Fruit fly (Drosophila melanogaster): ENCODE measurements around the gene dy.

dy gene

dm6 chrX:11720138-11720537, 58.4 kb downstream of the dy start, which contains the start of gene Tango10 (continued):
- peak; percentile 60 for TF ChIP-seq CG12391 (tag; optimal IDR thresholded peaks at IDR 0.05)
- no peak for TF ChIP-seq wek (GFP tag; optimal IDR thresholded peaks at IDR 0.05)
- TF ChIP-seq CG12104 (GFP tag; optimal IDR thresholded peaks at IDR 0.05), result no peak
- TF ChIP-seq CG11247 (GFP tag; IDR thresholded peaks at IDR 0.05), result no peak
- no peak for TF ChIP-seq psq (GFP tag; optimal IDR thresholded peaks at IDR 0.05)
- no peak for TF ChIP-seq CG11504 (tag; optimal IDR thresholded peaks at IDR 0.05)
- TF ChIP-seq CG4328 (GFP tag; optimal IDR thresholded peaks at IDR 0.05), result no peak
- peak; percentile 25; the same call in 1 of the 2 replicates for TF ChIP-seq CG32767 (GFP tag; IDR thresholded peaks at IDR 0.05)
- TF ChIP-seq seq (GFP tag; IDR thresholded peaks at IDR 0.05), result no peak
- TF ChIP-seq bsh (GFP tag; optimal IDR thresholded peaks at IDR 0.05), result peak in 1 of 2 experiments; percentile 20
- TF ChIP-seq Sry-δ (GFP tag; optimal IDR thresholded peaks at IDR 0.05), result peak; percentile 83
- peak; percentile 81 for TF ChIP-seq CG13424 (tag; optimal IDR thresholded peaks at IDR 0.05)
- peak; percentile 46; the same call in 1 of the 2 replicates for TF ChIP-seq wor (GFP tag; IDR thresholded peaks at IDR 0.05)
- TF ChIP-seq CG3065 (GFP tag; optimal IDR thresholded peaks at IDR 0.05), result no peak
- TF ChIP-seq trh (GFP tag; optimal IDR thresholded peaks at IDR 0.05), result peak; percentile 7
- peak; percentile 50; the same call in 2 of the 3 replicates for TF ChIP-seq dysf (GFP tag; IDR thresholded peaks at IDR 0.05)
- TF ChIP-seq Pdp1 (GFP tag; optimal IDR thresholded peaks at IDR 0.05), result peak; percentile 35 to 55
- no peak for TF ChIP-seq luna (GFP tag; optimal IDR thresholded peaks at IDR 0.05)
- TF ChIP-seq fd102C (GFP tag; optimal IDR thresholded peaks at IDR 0.05), result no peak
- TF ChIP-seq org-1 (GFP tag; optimal IDR thresholded peaks at IDR 0.05), result no peak
- TF ChIP-seq NC2α (GFP tag; optimal IDR thresholded peaks at IDR 0.05), result no peak
- no peak for TF ChIP-seq eve (GFP tag; optimal IDR thresholded peaks at IDR 0.05)
- no peak for TF ChIP-seq btn (GFP tag; optimal IDR thresholded peaks at IDR 0.05)
- TF ChIP-seq hkb (optimal IDR thresholded peaks at IDR 0.05), result no peak
- no peak for TF ChIP-seq hkb (GFP tag; IDR thresholded peaks at IDR 0.05)
- TF ChIP-seq HmgD (GFP tag; optimal IDR thresholded peaks at IDR 0.05), result peak; percentile 22
- TF ChIP-seq nau (GFP tag; optimal IDR thresholded peaks at IDR 0.05), result no peak
- no peak for TF ChIP-seq CG1024 (GFP tag; IDR thresholded peaks at IDR 0.05)
- peak; percentile 58 for TF ChIP-seq HLH3B (GFP tag; IDR thresholded peaks at IDR 0.05)
- no peak for TF ChIP-seq sc (optimal IDR thresholded peaks at IDR 0.05)
- no peak for TF ChIP-seq sc (GFP tag; optimal IDR thresholded peaks at IDR 0.05)
- peak; percentile 62 for TF ChIP-seq mam (GFP tag; optimal IDR thresholded peaks at IDR 0.05)
- TF ChIP-seq NC2β (GFP tag; optimal IDR thresholded peaks at IDR 0.05), result peak; percentile 46
- TF ChIP-seq CG31224 (GFP tag; IDR thresholded peaks at IDR 0.05), result peak; percentile 35; the same call in 1 of the 2 replicates
- peak; percentile 61 for TF ChIP-seq lmd (GFP tag; IDR thresholded peaks at IDR 0.05)
- TF ChIP-seq sens (GFP tag), result peak; percentile 87
- peak; percentile 71 for TF ChIP-seq gro (GFP tag; optimal IDR thresholded peaks at IDR 0.05)
- peak; percentile 60 for TF ChIP-seq nmo (GFP tag; optimal IDR thresholded peaks at IDR 0.05)
- TF ChIP-seq CG11723 (GFP tag; optimal IDR thresholded peaks at IDR 0.05), result no peak
- TF ChIP-seq CG15696 (tag; optimal IDR thresholded peaks at IDR 0.05), result peak; percentile 70
- peak; percentile 42 for TF ChIP-seq ERR (GFP tag; optimal IDR thresholded peaks at IDR 0.05)
- TF ChIP-seq Rx (GFP tag; IDR thresholded peaks at IDR 0.05), result no peak
- TF ChIP-seq Dp (GFP tag; optimal IDR thresholded peaks at IDR 0.05), result peak; percentile 87
- TF ChIP-seq sens-2 (GFP tag; IDR thresholded peaks at IDR 0.05), result no peak
- no peak for TF ChIP-seq Sox100B (GFP tag; optimal IDR thresholded peaks at IDR 0.05)
- TF ChIP-seq lab (GFP tag; optimal IDR thresholded peaks at IDR 0.05), result no peak
- TF ChIP-seq repo (GFP tag; optimal IDR thresholded peaks at IDR 0.05), result peak; percentile 1
- TF ChIP-seq Hand (GFP tag; optimal IDR thresholded peaks at IDR 0.05), result no peak
- no peak for TF ChIP-seq CG30431 (GFP tag; optimal IDR thresholded peaks at IDR 0.05)
- peak; percentile 36 for TF ChIP-seq Dip3 (GFP tag; optimal IDR thresholded peaks at IDR 0.05)
- TF ChIP-seq Gsc (GFP tag; IDR thresholded peaks at IDR 0.05), result no peak
- TF ChIP-seq esg (GFP tag; conservative IDR thresholded peaks at IDR 0.05), result peak; percentile 52; the same call in 1 of the 2 replicates
- TF ChIP-seq CG7745 (tag; optimal IDR thresholded peaks at IDR 0.05), result no peak
